Worm (Caenorhabditis elegans) whole organism, midembryonic: ENCODE data around the gene scl-26.

Source experiments
- T22C8.4 ChIP-seq: fragments of 200-800 bp; sonication (Bioruptor generic); IDR thresholded peaks from 2 replicates; pipeline ENCODE4 v1.3.6; 2022; ENCODE audit warnings: missing genetic modification characterization, missing compliant biosample characterization
- cog-1 ChIP-seq: sonication (generic microtip); optimal IDR thresholded peaks from 2 replicates; lab custom pipeline; 2016; ENCODE audit warnings: missing genetic modification characterization, missing compliant biosample characterization
- flt-1 ChIP-seq: fragments of 200-800 bp; sonication (Bioruptor generic); IDR thresholded peaks from 2 replicates; pipeline ENCODE4 v1.3.6; 2022; ENCODE audit warnings: missing genetic modification characterization, missing compliant biosample characterization
- klf-2 ChIP-seq: fragments of 200-800 bp; sonication (Bioruptor generic); conservative IDR thresholded peaks from 2 replicates; pipeline ENCODE4 v1.3.6; 2022; ENCODE audit warnings: missing genetic modification reagents, missing genetic modification characterization, missing compliant biosample characterization
- med-1 ChIP-seq: sonication (generic microtip); optimal IDR thresholded peaks from 2 replicates; lab custom pipeline; 2017; ENCODE audit warnings: missing genetic modification characterization, mild to moderate bottlenecking, missing compliant biosample characterization, antibody characterized with exemption, missing genetic modification reagents; ENCODE audit not compliant: insufficient read depth
- ref-1 ChIP-seq: fragments of 200-800 bp; sonication (Bioruptor generic); conservative IDR thresholded peaks from 2 replicates; pipeline ENCODE4 v1.3.6; 2022; ENCODE audit warnings: missing genetic modification reagents, missing genetic modification characterization, missing compliant biosample characterization
- tab-1 ChIP-seq: fragments of 200-800 bp; sonication (Bioruptor generic); IDR thresholded peaks from 2 replicates; pipeline ENCODE4 v1.3.6; 2022; ENCODE audit warnings: missing genetic modification characterization, missing compliant biosample characterization
- ztf-23 ChIP-seq: fragments of 200-800 bp; sonication (Bioruptor generic); IDR thresholded peaks from 2 replicates; pipeline ENCODE4 v1.3.6; 2022; ENCODE audit warnings: missing genetic modification reagents, missing genetic modification characterization, missing compliant biosample characterization
- ztf-29 ChIP-seq: fragments of 200-800 bp; sonication (Bioruptor generic); IDR thresholded peaks from 2 replicates; pipeline ENCODE4 v1.3.6; 2022; ENCODE audit warnings: missing genetic modification reagents, missing genetic modification characterization, missing compliant biosample characterization

Gene scl-26

ce11 chrV:7601443-7601842, at the start of gene scl-26:
Gene scl-26, minus strand, starts transcription at chrV:7601543.
- TF ChIP-seq med-1 (GFP tag; lab: Kevin White, UChicago) (no peak), T22C8.4 (GFP tag; lab: Robert Waterston, UW) (no peak), klf-2 (GFP tag; lab: Robert Waterston, UW) (no peak), flt-1 (no peak), ztf-23 (no peak), ztf-29 (GFP tag; lab: Robert Waterston, UW) (no peak), tab-1 (GFP tag; lab: Robert Waterston, UW) (no peak), cog-1 (tag; lab: Kevin White, UChicago) (no peak), ref-1 (GFP tag; lab: Robert Waterston, UW) (no peak)

ce11 chrV:7649963-7650362, 48.6 kb upstream of the scl-26 start:
- no peak for TF ChIP-seq cog-1 (tag; lab: Kevin White, UChicago)
- no peak for TF ChIP-seq tab-1 (GFP tag; lab: Robert Waterston, UW)
- no peak for TF ChIP-seq ztf-29 (GFP tag; lab: Robert Waterston, UW)
- TF ChIP-seq med-1 (GFP tag; lab: Kevin White, UChicago): no peak
- TF ChIP-seq klf-2 (GFP tag; lab: Robert Waterston, UW): no peak
- TF ChIP-seq T22C8.4 (GFP tag; lab: Robert Waterston, UW): no peak
- no peak for TF ChIP-seq ref-1 (GFP tag; lab: Robert Waterston, UW)
- TF ChIP-seq ztf-23: no peak
- no peak for TF ChIP-seq flt-1

- TF ChIP-seq tab-1 (GFP tag; lab: Robert Waterston, UW) (no peak), med-1 (GFP tag; lab: Kevin White, UChicago) (no peak), cog-1 (tag; lab: Kevin White, UChicago) (no peak), klf-2 (GFP tag; lab: Robert Waterston, UW) (no peak), ztf-29 (GFP tag; lab: Robert Waterston, UW) (no peak), ztf-23 (no peak), flt-1 (no peak), T22C8.4 (GFP tag; lab: Robert Waterston, UW) (no peak), ref-1 (GFP tag; lab: Robert Waterston, UW) (no peak)
These were observed 45.8 kb upstream of the scl-26 start for ce11 chrV:7647147-7647546.

- TF ChIP-seq ztf-29 (GFP tag; lab: Robert Waterston, UW): no peak
- TF ChIP-seq T22C8.4 (GFP tag; lab: Robert Waterston, UW): no peak
- no peak for TF ChIP-seq cog-1 (tag; lab: Kevin White, UChicago)
- TF ChIP-seq ztf-23: no peak
- no peak for TF ChIP-seq med-1 (GFP tag; lab: Kevin White, UChicago)
- no peak for TF ChIP-seq ref-1 (GFP tag; lab: Robert Waterston, UW)
- no peak for TF ChIP-seq klf-2 (GFP tag; lab: Robert Waterston, UW)
- no peak for TF ChIP-seq tab-1 (GFP tag; lab: Robert Waterston, UW)
- no peak for TF ChIP-seq flt-1
These were observed 44.1 kb upstream of the scl-26 start, which contains the start of gene str-47 for ce11 chrV:7645454-7645853. Gene str-47, plus strand, starts transcription at chrV:7645754.

- no peak for TF ChIP-seq cog-1 (tag; lab: Kevin White, UChicago)
- no peak for TF ChIP-seq ztf-29 (GFP tag; lab: Robert Waterston, UW)
- no peak for TF ChIP-seq ztf-23
- no peak for TF ChIP-seq med-1 (GFP tag; lab: Kevin White, UChicago)
- no peak for TF ChIP-seq ref-1 (GFP tag; lab: Robert Waterston, UW)
These were observed 42.1 kb upstream of the scl-26 start, which contains the start of gene F07C4.11 for ce11 chrV:7643416-7643815. Gene F07C4.11, minus strand, starts transcription at chrV:7643516.

ce11 chrV:7641718-7642117, 40.4 kb upstream of the scl-26 start:
- no peak for TF ChIP-seq T22C8.4 (GFP tag; lab: Robert Waterston, UW)
- TF ChIP-seq flt-1: no peak
- TF ChIP-seq med-1 (GFP tag; lab: Kevin White, UChicago): no peak
- TF ChIP-seq ztf-29 (GFP tag; lab: Robert Waterston, UW): no peak
- no peak for TF ChIP-seq ztf-23
- no peak for TF ChIP-seq cog-1 (tag; lab: Kevin White, UChicago)
- TF ChIP-seq ref-1 (GFP tag; lab: Robert Waterston, UW): no peak
- TF ChIP-seq tab-1 (GFP tag; lab: Robert Waterston, UW): no peak
- TF ChIP-seq klf-2 (GFP tag; lab: Robert Waterston, UW): no peak

- TF ChIP-seq T22C8.4 (GFP tag; lab: Robert Waterston, UW) (no peak), cog-1 (tag; lab: Kevin White, UChicago) (no peak), med-1 (GFP tag; lab: Kevin White, UChicago) (no peak), klf-2 (GFP tag; lab: Robert Waterston, UW) (no peak), flt-1 (no peak), ztf-23 (no peak), tab-1 (GFP tag; lab: Robert Waterston, UW) (no peak), ref-1 (GFP tag; lab: Robert Waterston, UW) (no peak), ztf-29 (GFP tag; lab: Robert Waterston, UW) (no peak)
These were observed 38.4 kb upstream of the scl-26 start, which contains the start of gene F07C4.10 for ce11 chrV:7639787-7640186. Gene F07C4.10, minus strand, starts transcription at chrV:7639887.

- TF ChIP-seq klf-2 (GFP tag; lab: Robert Waterston, UW) (no peak), ref-1 (GFP tag; lab: Robert Waterston, UW) (no peak), ztf-29 (GFP tag; lab: Robert Waterston, UW) (no peak), flt-1 (no peak), cog-1 (tag; lab: Kevin White, UChicago) (no peak), tab-1 (GFP tag; lab: Robert Waterston, UW) (no peak), T22C8.4 (GFP tag; lab: Robert Waterston, UW) (no peak), ztf-23 (no peak), med-1 (GFP tag; lab: Kevin White, UChicago) (no peak)
These were observed 38.0 kb upstream of the scl-26 start for ce11 chrV:7639356-7639755.

- TF ChIP-seq cog-1 (tag; lab: Kevin White, UChicago) (no peak), T22C8.4 (GFP tag; lab: Robert Waterston, UW) (no peak), ref-1 (GFP tag; lab: Robert Waterston, UW) (no peak), tab-1 (GFP tag; lab: Robert Waterston, UW) (no peak), klf-2 (GFP tag; lab: Robert Waterston, UW) (no peak), flt-1 (no peak), ztf-29 (GFP tag; lab: Robert Waterston, UW) (no peak), ztf-23 (no peak), med-1 (GFP tag; lab: Kevin White, UChicago) (no peak)
These were observed 36.5 kb upstream of the scl-26 start, which contains the start of gene clec-45 for ce11 chrV:7637801-7638200. Gene clec-45, plus strand, starts transcription at chrV:7638101.
